Worm (Caenorhabditis elegans) whole organism, L4 larva: Measurements from ENCODE around the gene pxmp-4.

Source experiments
- F10B5.3 ChIP-seq: sonication (generic microtip); optimal IDR thresholded peaks from 2 replicates; lab custom pipeline; 2016; ENCODE audit warnings: mild to moderate bottlenecking, missing genetic modification characterization, missing compliant biosample characterization
- F37D6.2 ChIP-seq: sonication (generic microtip); optimal IDR thresholded peaks from 2 replicates; lab custom pipeline; 2016; ENCODE audit warnings: mild to moderate bottlenecking, missing genetic modification characterization, missing compliant biosample characterization
- F49E8.2 ChIP-seq: sonication (generic microtip); optimal IDR thresholded peaks from 2 replicates; lab custom pipeline; 2016; ENCODE audit warnings: missing compliant biosample characterization, mild to moderate bottlenecking, missing genetic modification characterization, borderline replicate concordance
- T20F7.1 ChIP-seq: fragments of 200-800 bp; sonication (Bioruptor generic); optimal IDR thresholded peaks from 2 replicates; lab custom pipeline; 2018; ENCODE audit warnings: mild to moderate bottlenecking, missing genetic modification characterization, missing compliant biosample characterization
- T26A8.4 ChIP-seq: fragments of 200-800 bp; sonication (Bioruptor generic); IDR thresholded peaks from 2 replicates; pipeline ENCODE4 v1.3.6; 2022; ENCODE audit warnings: missing genetic modification characterization, missing compliant biosample characterization
- Y105C5A.15 ChIP-seq: fragments of 200-800 bp; sonication (Bioruptor generic); IDR thresholded peaks from 2 replicates; pipeline ENCODE4 v1.3.6; 2022; ENCODE audit warnings: missing genetic modification characterization, missing compliant biosample characterization
- Y48G9A.11 ChIP-seq: fragments of 200-800 bp; sonication (Bioruptor generic); IDR thresholded peaks from 2 replicates; pipeline ENCODE4 v1.3.6; 2022; ENCODE audit warnings: missing genetic modification reagents, missing genetic modification characterization, missing compliant biosample characterization
- ZK546.5 ChIP-seq, 2 experiments: sonication (generic microtip); optimal IDR thresholded peaks; 2 replicates each; lab custom pipeline; 2017; ENCODE audit warnings: missing biosample characterization in 2 of 2, missing genetic modification characterization in 2 of 2
- aha-1 ChIP-seq: fragments of 150-350 bp; peaks from one replicate; lab custom pipeline; 2014; ENCODE audit warnings: missing biosample characterization, missing genetic modification characterization
- arid-1 ChIP-seq: fragments of 200-800 bp; sonication (Bioruptor generic); conservative IDR thresholded peaks from 2 replicates; pipeline ENCODE4 v1.3.6; 2022; ENCODE audit warnings: missing genetic modification reagents, missing genetic modification characterization, missing compliant biosample characterization
- ceh-20 ChIP-seq: fragments of 200-800 bp; sonication (Bioruptor generic); IDR thresholded peaks from 2 replicates; pipeline ENCODE4 v1.3.6; 2022; ENCODE audit warnings: missing genetic modification reagents, missing genetic modification characterization, missing compliant biosample characterization
- ceh-44 ChIP-seq: fragments of 200-800 bp; sonication (Bioruptor generic); IDR thresholded peaks from 2 replicates; pipeline ENCODE4 v1.3.6; 2022; ENCODE audit warnings: missing genetic modification reagents, missing genetic modification characterization, missing compliant biosample characterization
- cey-2 ChIP-seq: sonication (generic microtip); optimal IDR thresholded peaks from 3 replicates; lab custom pipeline; 2017; ENCODE audit warnings: missing genetic modification characterization, mild to moderate bottlenecking, missing compliant biosample characterization, antibody characterized with exemption, borderline replicate concordance; ENCODE audit not compliant: insufficient read depth
- daf-12 ChIP-seq: fragments of 150-350 bp; optimal IDR thresholded peaks from 2 replicates; lab custom pipeline; 2014; ENCODE audit warnings: missing biosample characterization, missing genetic modification reagents, missing genetic modification characterization
- daf-16 ChIP-seq, 3 experiments: sonication (generic microtip); optimal IDR thresholded peaks; 2 replicates each; lab custom pipeline; 2016 to 2017; ENCODE audit warnings: missing genetic modification characterization in 3 of 3, missing genetic modification reagents in 3 of 3, mild to moderate bottlenecking in 2 of 3, missing compliant biosample characterization in 2 of 3, missing biosample characterization in 1 of 3, moderate library complexity in 1 of 3
- daf-19 ChIP-seq: fragments of 200-800 bp; sonication (Bioruptor generic); conservative IDR thresholded peaks from 2 replicates; pipeline ENCODE4 v1.3.6; 2022; ENCODE audit warnings: missing genetic modification characterization, missing compliant biosample characterization
- daf-8 ChIP-seq: fragments of 200-800 bp; sonication (Bioruptor generic); IDR thresholded peaks from 2 replicates; pipeline ENCODE4 v1.3.6; 2022; ENCODE audit warnings: missing genetic modification characterization, missing compliant biosample characterization
- dpl-1 ChIP-seq: fragments of 150-350 bp; optimal IDR thresholded peaks from 2 replicates; lab custom pipeline; 2014; ENCODE audit warnings: missing biosample characterization, missing genetic modification reagents, missing genetic modification characterization
- duxl-1 ChIP-seq: sonication (generic microtip); optimal IDR thresholded peaks from 2 replicates; lab custom pipeline; 2016; ENCODE audit warnings: mild to moderate bottlenecking, missing genetic modification characterization, moderate library complexity, missing compliant biosample characterization; ENCODE audit not compliant: poor library complexity
- dve-1 ChIP-seq: sonication (generic microtip); optimal IDR thresholded peaks from 2 replicates; lab custom pipeline; 2017; ENCODE audit warnings: antibody characterized with exemption, mild to moderate bottlenecking, missing genetic modification characterization, missing compliant biosample characterization; ENCODE audit not compliant: insufficient read depth
- fos-1 ChIP-seq: fragments of 150-350 bp; optimal IDR thresholded peaks from 2 replicates; lab custom pipeline; 2014; ENCODE audit warnings: missing biosample characterization, missing genetic modification characterization
- gei-8 ChIP-seq: fragments of 200-800 bp; sonication (Bioruptor generic); optimal IDR thresholded peaks from 2 replicates; lab custom pipeline; 2018; ENCODE audit warnings: mild to moderate bottlenecking, missing genetic modification characterization, missing compliant biosample characterization
- hif-1 ChIP-seq, 2 experiments: sonication (generic microtip); optimal IDR thresholded peaks; 2 replicates each; lab custom pipeline; 2016 to 2017; ENCODE audit warnings: missing compliant biosample characterization in 2 of 2, missing genetic modification characterization in 2 of 2, missing genetic modification reagents in 2 of 2, missing genotype in 2 of 2, mild to moderate bottlenecking in 1 of 2
- hlh-11 ChIP-seq: fragments of 200-800 bp; sonication (Bioruptor generic); optimal IDR thresholded peaks from 2 replicates; lab custom pipeline; 2018; ENCODE audit warnings: mild to moderate bottlenecking, missing genetic modification characterization, missing compliant biosample characterization
- hlh-30 ChIP-seq: sonication (generic microtip); optimal IDR thresholded peaks from 2 replicates; lab custom pipeline; 2017; ENCODE audit warnings: antibody characterized with exemption, mild to moderate bottlenecking, missing genetic modification characterization, missing compliant biosample characterization; ENCODE audit not compliant: insufficient read depth
- lin-1 ChIP-seq: fragments of 200-800 bp; sonication (Bioruptor generic); IDR thresholded peaks from 2 replicates; pipeline ENCODE4 v1.3.6; 2022; ENCODE audit warnings: missing genetic modification reagents, missing genetic modification characterization, missing compliant biosample characterization
- lin-38 ChIP-seq: fragments of 200-800 bp; sonication (Bioruptor generic); IDR thresholded peaks from 2 replicates; pipeline ENCODE4 v1.3.6; 2022; ENCODE audit warnings: missing genetic modification reagents, missing genetic modification characterization, missing compliant biosample characterization
- lin-39 ChIP-seq: fragments of 150-350 bp; optimal IDR thresholded peaks from 2 replicates; lab custom pipeline; 2014; ENCODE audit warnings: missing biosample characterization, missing genetic modification reagents, missing genetic modification characterization
- lsy-2 ChIP-seq, 2 experiments: fragments of 150-350 bp in 1 of 2; sonication (generic microtip) in 1 of 2; optimal IDR thresholded peaks; 2 replicates each; lab custom pipeline; 2014 to 2017; ENCODE audit warnings: missing biosample characterization in 2 of 2, missing genetic modification characterization in 2 of 2
- mdt-29 ChIP-seq: fragments of 200-800 bp; sonication (Bioruptor generic); IDR thresholded peaks from 2 replicates; pipeline ENCODE4 v1.3.6; 2022; ENCODE audit warnings: missing genetic modification reagents, missing genetic modification characterization, missing compliant biosample characterization
- mxl-3 ChIP-seq: fragments of 200-800 bp; sonication (Bioruptor generic); optimal IDR thresholded peaks from 2 replicates; lab custom pipeline; 2018; ENCODE audit warnings: mild to moderate bottlenecking, missing genetic modification characterization, missing compliant biosample characterization
- nhr-102 ChIP-seq: sonication (generic microtip); optimal IDR thresholded peaks from 2 replicates; lab custom pipeline; 2016; ENCODE audit warnings: mild to moderate bottlenecking, missing genetic modification characterization, moderate library complexity, missing compliant biosample characterization
- nhr-11 ChIP-seq: fragments of 150-350 bp; optimal IDR thresholded peaks from 2 replicates; lab custom pipeline; 2014; ENCODE audit warnings: missing biosample characterization, missing genetic modification characterization
- nhr-28 ChIP-seq: fragments of 150-350 bp; optimal IDR thresholded peaks from 2 replicates; lab custom pipeline; 2014; ENCODE audit warnings: missing biosample characterization, missing genetic modification characterization
- nhr-41 ChIP-seq: fragments of 200-800 bp; sonication (Bioruptor generic); IDR thresholded peaks from 2 replicates; pipeline ENCODE4 v1.3.6; 2022; ENCODE audit warnings: missing genetic modification reagents, missing genetic modification characterization, missing compliant biosample characterization
- nhr-48 ChIP-seq: sonication (generic microtip); optimal IDR thresholded peaks from 2 replicates; lab custom pipeline; 2016; ENCODE audit warnings: mild to moderate bottlenecking, missing genetic modification characterization, missing compliant biosample characterization
- nhr-77 ChIP-seq: fragments of 150-350 bp; optimal IDR thresholded peaks from 2 replicates; lab custom pipeline; 2014; ENCODE audit warnings: missing biosample characterization, missing genetic modification characterization
- pha-4 ChIP-seq, 2 experiments: fragments of 150-350 bp in 1 of 2; fragments of 200-800 bp in 1 of 2; sonication (Bioruptor generic) in 1 of 2; IDR thresholded peaks in 1 of 2; optimal IDR thresholded peaks in 1 of 2; 2 replicates each; pipeline versions ENCODE4 v1.3.6 to Lab custom; 2014 to 2022; ENCODE audit warnings: missing genetic modification characterization in 2 of 2, missing genetic modification reagents in 2 of 2, missing biosample characterization in 1 of 2, missing compliant biosample characterization in 1 of 2
- sdz-12 ChIP-seq: fragments of 200-800 bp; sonication (Bioruptor generic); optimal IDR thresholded peaks from 2 replicates; lab custom pipeline; 2018; ENCODE audit warnings: mild to moderate bottlenecking, missing genetic modification characterization, missing compliant biosample characterization
- snpc-4 ChIP-seq: fragments of 150-350 bp; optimal IDR thresholded peaks from 2 replicates; lab custom pipeline; 2014; ENCODE audit warnings: missing biosample characterization, missing genetic modification characterization
- unc-130 ChIP-seq: sonication (generic microtip); optimal IDR thresholded peaks from 2 replicates; lab custom pipeline; 2016; ENCODE audit warnings: missing genetic modification reagents, missing genetic modification characterization, missing compliant biosample characterization
- unc-62 ChIP-seq, 3 experiments: fragments of 150-350 bp in 1 of 3; sonication (generic microtip); optimal IDR thresholded peaks in 2 of 3; peaks in 1 of 3; 1 replicate in 1 of 3; 2 replicates in 2 of 3; lab custom pipeline; 2014 to 2017; ENCODE audit warnings: missing biosample characterization in 3 of 3, missing genetic modification characterization in 3 of 3, missing genetic modification reagents in 3 of 3, missing genotype in 1 of 3
- zag-1 ChIP-seq: fragments of 150-350 bp; optimal IDR thresholded peaks from 2 replicates; lab custom pipeline; 2014; ENCODE audit warnings: missing biosample characterization, missing genetic modification characterization

Gene pxmp-4

DNA sequence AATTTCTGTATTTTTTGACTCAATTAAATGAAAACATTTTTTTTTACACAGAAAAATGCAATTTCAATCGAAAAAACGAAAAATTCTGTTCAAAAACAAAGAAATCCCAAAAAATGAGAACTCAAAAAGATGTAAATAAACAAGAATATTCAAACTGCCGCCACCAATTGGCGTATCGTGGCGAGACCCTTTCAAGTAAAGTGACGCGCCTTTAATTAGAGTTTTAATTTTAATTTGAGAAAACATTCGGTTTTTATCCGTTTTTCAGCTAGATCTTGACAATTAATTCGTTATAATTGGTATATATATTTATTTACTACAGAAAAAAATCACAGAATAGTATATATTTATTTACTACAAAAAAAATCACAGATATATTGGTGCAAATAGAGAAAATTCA, 42.6 kb upstream of the pxmp-4 start:
- TF ChIP-seq ceh-44 (GFP tag; lab: Robert Waterston, UW), result no peak
- TF ChIP-seq daf-8, result no peak
- TF ChIP-seq unc-130 (GFP tag; lab: Kevin White, UChicago), result peak; percentile 27
- TF ChIP-seq F10B5.3 (tag; lab: Kevin White, UChicago), result no peak
- TF ChIP-seq daf-16 (GFP tag; optimal IDR thresholded peaks at IDR 0.05; lab: Kevin White, UChicago), result no peak
- peak; percentile 4 for TF ChIP-seq daf-16 (tag; optimal IDR thresholded peaks at IDR 0.05; lab: Kevin White, UChicago)
- no peak for TF ChIP-seq Y48G9A.11 (GFP tag; lab: Robert Waterston, UW)
- TF ChIP-seq gei-8 (GFP tag; lab: Kevin White, UChicago), result no peak
- TF ChIP-seq F49E8.2 (tag; lab: Kevin White, UChicago), result peak; percentile 21
- TF ChIP-seq aha-1 (tag; lab: Kevin White, UChicago), result peak; percentile 56
- TF ChIP-seq dve-1 (tag; lab: Kevin White, UChicago), result no peak
- no peak for TF ChIP-seq T26A8.4 (GFP tag; lab: Robert Waterston, UW)
- no peak for TF ChIP-seq duxl-1 (tag; lab: Kevin White, UChicago)
- no peak for TF ChIP-seq pha-4 (GFP tag; IDR thresholded peaks at IDR 0.05; lab: Robert Waterston, UW)
- TF ChIP-seq pha-4 (tag; optimal IDR thresholded peaks at IDR 0.05; lab: Kevin White, UChicago), result no peak
- TF ChIP-seq unc-62 (GFP tag; optimal IDR thresholded peaks at IDR 0.05 in 1 of 2; lab: Kevin White, UChicago), result peak in 1 of 2 experiments; percentile 67
- no peak for TF ChIP-seq unc-62 (tag; optimal IDR thresholded peaks at IDR 0.05; lab: Kevin White, UChicago)
- TF ChIP-seq cey-2, result no peak
- peak; percentile 30; the same call in 1 of the 2 replicates for TF ChIP-seq lin-38
- no peak for TF ChIP-seq nhr-48 (tag; lab: Kevin White, UChicago)
- TF ChIP-seq ceh-20, result no peak

DNA sequence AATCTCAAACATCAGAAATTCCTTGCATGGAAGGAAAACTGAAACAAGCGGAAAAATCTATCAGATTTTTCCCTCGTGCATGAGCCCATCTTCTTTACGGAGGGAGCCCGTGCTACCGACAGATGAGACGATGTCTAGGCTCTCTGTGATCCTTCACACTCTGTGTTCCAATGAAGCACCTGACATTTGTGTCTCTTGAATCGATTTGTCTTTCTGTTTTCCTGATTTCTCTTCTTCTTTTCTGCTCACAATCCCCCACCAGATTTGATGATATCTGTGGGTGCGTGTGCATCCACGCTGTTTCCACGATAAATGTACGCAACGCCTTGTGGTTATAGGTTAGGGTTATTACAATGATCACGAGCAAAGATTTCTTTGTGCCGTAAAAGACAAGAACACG, 41.9 kb upstream of the pxmp-4 start:
- TF ChIP-seq mxl-3 (GFP tag; lab: Kevin White, UChicago) (peak; percentile 36), daf-16 (GFP tag; optimal IDR thresholded peaks at IDR 0.05; lab: Kevin White, UChicago) (no peak), daf-16 (tag; optimal IDR thresholded peaks at IDR 0.05; lab: Kevin White, UChicago) (no peak), fos-1 (tag; lab: Kevin White, UChicago) (no peak), nhr-11 (tag; lab: Kevin White, UChicago) (peak; percentile 38), duxl-1 (tag; lab: Kevin White, UChicago) (no peak)
- TF ChIP-seq, all 104 proteins: peak for 2

DNA sequence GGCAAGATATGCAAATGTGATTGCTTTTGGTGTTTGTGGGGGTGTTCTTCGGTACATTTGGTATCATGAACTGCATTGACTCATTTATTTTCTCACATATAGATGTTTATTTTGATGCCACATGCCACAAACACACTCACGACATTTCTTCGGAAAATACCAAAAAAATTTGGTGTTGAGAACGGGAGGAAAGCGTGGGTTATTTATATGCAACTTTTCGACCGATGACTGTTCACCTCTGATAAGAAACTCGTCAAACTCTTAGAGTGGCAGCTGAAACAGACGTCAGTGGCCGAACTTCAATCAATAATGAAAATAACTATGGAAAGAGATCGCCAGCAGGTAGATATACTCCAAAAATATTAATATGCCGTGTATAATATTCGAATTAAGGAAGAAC, 41.4 kb upstream of the pxmp-4 start:
- no peak for TF ChIP-seq nhr-11 (tag; lab: Kevin White, UChicago)
- TF ChIP-seq hif-1 (tag; optimal IDR thresholded peaks at IDR 0.05; lab: Kevin White, UChicago), result no peak
- TF ChIP-seq F49E8.2 (tag; lab: Kevin White, UChicago), result no peak
- TF ChIP-seq unc-62 (GFP tag; optimal IDR thresholded peaks at IDR 0.05 in 1 of 2; lab: Kevin White, UChicago), result no peak
- no peak for TF ChIP-seq unc-62 (tag; optimal IDR thresholded peaks at IDR 0.05; lab: Kevin White, UChicago)
- no peak for TF ChIP-seq nhr-77 (tag; lab: Kevin White, UChicago)
- TF ChIP-seq snpc-4 (tag; lab: Kevin White, UChicago), result no peak
- no peak for TF ChIP-seq T26A8.4 (GFP tag; lab: Robert Waterston, UW)
- TF ChIP-seq mdt-29 (GFP tag; lab: Robert Waterston, UW), result no peak
- TF ChIP-seq daf-8, result no peak
- no peak for TF ChIP-seq lin-1
- no peak for TF ChIP-seq arid-1
- peak; percentile 32 for TF ChIP-seq hlh-30 (tag; lab: Kevin White, UChicago)
- TF ChIP-seq T20F7.1 (GFP tag; lab: Kevin White, UChicago), result no peak
- no peak for TF ChIP-seq daf-12 (tag; lab: Kevin White, UChicago)
- no peak for TF ChIP-seq nhr-102
- TF ChIP-seq lin-39, result no peak
- no peak for TF ChIP-seq zag-1
- no peak for TF ChIP-seq dpl-1 (GFP tag; lab: Kevin White, UChicago)
- TF ChIP-seq F37D6.2, result no peak
- no peak for TF ChIP-seq daf-19 (GFP tag; lab: Robert Waterston, UW)
- TF ChIP-seq hlh-11 (tag; lab: Kevin White, UChicago), result peak; percentile 32
- no peak for TF ChIP-seq cey-2
- TF ChIP-seq Y105C5A.15 (GFP tag; lab: Robert Waterston, UW), result no peak
- no peak for TF ChIP-seq nhr-41 (GFP tag; lab: Robert Waterston, UW)
- TF ChIP-seq lsy-2 (tag; optimal IDR thresholded peaks at IDR 0.05; lab: Kevin White, UChicago), result no peak
- TF ChIP-seq daf-16 (GFP tag; optimal IDR thresholded peaks at IDR 0.05; lab: Kevin White, UChicago), result no peak
- TF ChIP-seq daf-16 (tag; optimal IDR thresholded peaks at IDR 0.05; lab: Kevin White, UChicago), result peak; percentile 81
- TF ChIP-seq ZK546.5 (tag; optimal IDR thresholded peaks at IDR 0.05; lab: Kevin White, UChicago), result no peak
- TF ChIP-seq sdz-12 (GFP tag; lab: Kevin White, UChicago), result no peak
- no peak for TF ChIP-seq nhr-28 (tag; lab: Kevin White, UChicago)
